Worm (Caenorhabditis elegans): ENCODE data around the gene cyn-13.

ce11 chrIV:17100628-17101338, 15.7 kb downstream of the cyn-13 start:
- TF ChIP-seq unc-86 (tag; optimal IDR thresholded peaks at IDR 0.05) (no peak), lin-11 (tag; optimal IDR thresholded peaks at IDR 0.05) (no peak), Y22D7AL.16 (tag; optimal IDR thresholded peaks at IDR 0.05) (no peak), elt-4 (tag; optimal IDR thresholded peaks at IDR 0.05) (no peak), pha-4 (tag; optimal IDR thresholded peaks at IDR 0.05) (no peak), mec-3 (tag; optimal IDR thresholded peaks at IDR 0.05; ENCODE audit: borderline replicate concordance) (no peak), npax-4 (tag; optimal IDR thresholded peaks at IDR 0.05) (no peak), ttx-3 (tag; optimal IDR thresholded peaks at IDR 0.05) (no peak)
